Fruit fly (Drosophila melanogaster): ENCODE data around the gene zetaCOP.

DNA sequence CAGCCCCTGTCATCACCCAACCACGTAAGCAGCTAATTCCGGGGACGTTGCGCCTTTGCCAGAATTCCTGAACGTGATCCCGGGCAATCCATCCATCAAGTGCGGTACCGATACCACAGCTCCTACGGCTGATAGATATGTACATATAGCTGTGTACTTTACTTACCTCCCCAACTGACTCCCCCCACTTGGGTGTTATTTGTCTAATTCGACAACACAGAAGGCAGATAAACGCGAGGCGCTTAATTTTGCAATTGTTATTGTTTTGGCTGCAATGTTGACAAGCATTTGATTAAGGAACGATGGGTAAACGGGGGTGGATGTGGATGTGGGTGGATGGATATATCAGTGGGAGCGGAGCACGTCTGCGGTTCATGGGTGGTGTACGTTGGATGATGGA, 3.2 kb downstream of the zetaCOP start:
- no peak for TF ChIP-seq h (optimal IDR thresholded peaks at IDR 0.05)
- no peak for TF ChIP-seq psq (optimal IDR thresholded peaks at IDR 0.05)
- TF ChIP-seq Sin3A (optimal IDR thresholded peaks at IDR 0.05), result no peak
- TF ChIP-seq insv (optimal IDR thresholded peaks at IDR 0.05), result no peak

All from Kc167 (cell line).